Worm (Caenorhabditis elegans) whole organism, L1 larva: ENCODE measurements around the gene srh-145.

Source experiments
- C16A3.4 ChIP-seq: fragments of 150-350 bp; optimal IDR thresholded peaks from 2 replicates; lab custom pipeline; 2014; ENCODE audit warnings: missing biosample characterization, missing genetic modification characterization
- F16B12.6 ChIP-seq: fragments of 150-350 bp; optimal IDR thresholded peaks from 2 replicates; lab custom pipeline; 2014; ENCODE audit warnings: missing biosample characterization, missing genetic modification characterization
- aha-1 ChIP-seq: fragments of 150-350 bp; optimal IDR thresholded peaks from 2 replicates; lab custom pipeline; 2014; ENCODE audit warnings: missing biosample characterization, missing genetic modification characterization
- alr-1 ChIP-seq: fragments of 200-800 bp; sonication (Bioruptor generic); optimal IDR thresholded peaks from 2 replicates; lab custom pipeline; 2018; ENCODE audit warnings: borderline replicate concordance, mild to moderate bottlenecking, missing genetic modification characterization, missing compliant biosample characterization
- ceh-82 ChIP-seq, 3 experiments: fragments of 150-350 bp in 1 of 3; sonication (generic microtip) in 2 of 3; optimal IDR thresholded peaks; 2 replicates each; lab custom pipeline; 2014 to 2017; ENCODE audit warnings: missing biosample characterization in 3 of 3, missing genetic modification characterization in 3 of 3
- ceh-88 ChIP-seq: fragments of 200-800 bp; sonication (Bioruptor generic); IDR thresholded peaks from 2 replicates; pipeline ENCODE4 v1.3.6; 2022; ENCODE audit warnings: missing genetic modification characterization, missing compliant biosample characterization
- dsc-1 ChIP-seq: sonication (generic microtip); optimal IDR thresholded peaks from 2 replicates; lab custom pipeline; 2016; ENCODE audit warnings: mild to moderate bottlenecking, missing genetic modification characterization, missing compliant biosample characterization
- efl-1 ChIP-seq, 4 experiments: fragments of 150-350 bp; optimal IDR thresholded peaks in 3 of 4; peaks in 1 of 4; 1 replicate in 1 of 4; 2 replicates in 3 of 4; lab custom pipeline; 2014; ENCODE audit warnings: missing biosample characterization in 2 of 4, missing genetic modification characterization in 2 of 4, missing genetic modification reagents in 2 of 4
- efl-3 ChIP-seq: fragments of 200-800 bp; sonication (Bioruptor generic); optimal IDR thresholded peaks from 2 replicates; lab custom pipeline; 2018; ENCODE audit warnings: mild to moderate bottlenecking, missing genetic modification characterization, missing compliant biosample characterization
- elt-3 ChIP-seq, 6 experiments: fragments of 150-350 bp in 1 of 6; sonication (generic microtip); optimal IDR thresholded peaks; 2 replicates each; lab custom pipeline; 2017 to 2018; ENCODE audit warnings: missing biosample characterization in 6 of 6, missing genetic modification characterization in 6 of 6, inconsistent platforms in 1 of 6
- ets-5 ChIP-seq: fragments of 200-800 bp; sonication (Bioruptor generic); IDR thresholded peaks from 2 replicates; pipeline ENCODE4 v1.3.6; 2022; ENCODE audit warnings: missing genetic modification characterization, missing compliant biosample characterization
- fkh-8 ChIP-seq: sonication (generic microtip); optimal IDR thresholded peaks from 2 replicates; lab custom pipeline; 2016; ENCODE audit warnings: mild to moderate bottlenecking, missing genetic modification characterization, missing compliant biosample characterization
- fos-1 ChIP-seq: fragments of 150-350 bp; optimal IDR thresholded peaks from 2 replicates; lab custom pipeline; 2014; ENCODE audit warnings: missing biosample characterization, missing genetic modification characterization
- hlh-4 ChIP-seq: sonication (generic microtip); optimal IDR thresholded peaks from 2 replicates; lab custom pipeline; 2016; ENCODE audit warnings: mild to moderate bottlenecking, missing genetic modification characterization, missing compliant biosample characterization
- hpl-2 ChIP-seq: fragments of 150-350 bp; optimal IDR thresholded peaks from 2 replicates; lab custom pipeline; 2014; ENCODE audit warnings: missing biosample characterization, missing genetic modification reagents, missing genetic modification characterization
- jun-1 ChIP-seq: fragments of 150-350 bp; optimal IDR thresholded peaks from 2 replicates; lab custom pipeline; 2014; ENCODE audit warnings: missing biosample characterization, missing genetic modification reagents, missing genetic modification characterization
- lin-35 ChIP-seq, 2 experiments: fragments of 150-350 bp; optimal IDR thresholded peaks; 2 replicates each; lab custom pipeline; 2014; ENCODE audit warnings: missing biosample characterization in 2 of 2, missing genetic modification characterization in 2 of 2, missing genetic modification reagents in 2 of 2
- lin-39 ChIP-seq: fragments of 150-350 bp; optimal IDR thresholded peaks from 2 replicates; lab custom pipeline; 2014; ENCODE audit warnings: missing biosample characterization, missing genetic modification reagents, missing genetic modification characterization
- lsy-2 ChIP-seq, 2 experiments: fragments of 150-350 bp; optimal IDR thresholded peaks; 2 replicates each; lab custom pipeline; 2014; ENCODE audit warnings: missing biosample characterization in 2 of 2, missing genetic modification characterization in 2 of 2
- mab-9 ChIP-seq: fragments of 200-800 bp; sonication (Bioruptor generic); IDR thresholded peaks from 2 replicates; pipeline ENCODE4 v1.3.6; 2022; ENCODE audit warnings: missing genetic modification reagents, missing genetic modification characterization, missing compliant biosample characterization
- mep-1 ChIP-seq: fragments of 150-350 bp; optimal IDR thresholded peaks from 2 replicates; lab custom pipeline; 2014; ENCODE audit warnings: missing biosample characterization, missing genetic modification characterization
- nhr-11 ChIP-seq: fragments of 150-350 bp; optimal IDR thresholded peaks from 2 replicates; lab custom pipeline; 2014; ENCODE audit warnings: missing biosample characterization, missing genetic modification characterization
- nhr-19 ChIP-seq: fragments of 200-800 bp; sonication (Bioruptor generic); conservative IDR thresholded peaks from 2 replicates; pipeline ENCODE4 v1.3.6; 2022; ENCODE audit warnings: missing genetic modification characterization, missing compliant biosample characterization
- nhr-20 ChIP-seq: sonication (generic microtip); optimal IDR thresholded peaks from 2 replicates; lab custom pipeline; 2016; ENCODE audit warnings: mild to moderate bottlenecking, missing genetic modification characterization, missing compliant biosample characterization
- nhr-71 ChIP-seq: sonication (generic microtip); optimal IDR thresholded peaks from 2 replicates; lab custom pipeline; 2016; ENCODE audit warnings: mild to moderate bottlenecking, missing genetic modification characterization, moderate library complexity, missing compliant biosample characterization
- nhr-76 ChIP-seq: sonication (generic microtip); optimal IDR thresholded peaks from 2 replicates; lab custom pipeline; 2017; ENCODE audit warnings: missing biosample characterization, missing genetic modification characterization
- nhr-77 ChIP-seq: fragments of 150-350 bp; optimal IDR thresholded peaks from 2 replicates; lab custom pipeline; 2014; ENCODE audit warnings: missing biosample characterization, missing genetic modification characterization
- nhr-85 ChIP-seq: sonication (generic microtip); peaks from one replicate; lab custom pipeline; 2016; ENCODE audit warnings: missing genetic modification characterization, inconsistent platforms, missing compliant biosample characterization
- nhr-90 ChIP-seq: sonication (generic microtip); optimal IDR thresholded peaks from 2 replicates; lab custom pipeline; 2016; ENCODE audit warnings: mild to moderate bottlenecking, missing genetic modification characterization, missing compliant biosample characterization; ENCODE audit not compliant: poor library complexity
- pag-3 ChIP-seq: sonication (generic microtip); optimal IDR thresholded peaks from 2 replicates; lab custom pipeline; 2017; ENCODE audit warnings: missing genetic modification characterization, mild to moderate bottlenecking, missing compliant biosample characterization, antibody characterized with exemption, borderline replicate concordance; ENCODE audit not compliant: insufficient read depth
- snpc-4 ChIP-seq: fragments of 150-350 bp; optimal IDR thresholded peaks from 2 replicates; lab custom pipeline; 2014; ENCODE audit warnings: missing biosample characterization, missing genetic modification characterization
- sox-4 ChIP-seq: sonication (generic microtip); optimal IDR thresholded peaks from 2 replicates; lab custom pipeline; 2016; ENCODE audit warnings: missing genetic modification characterization, missing compliant biosample characterization
- sptf-1 ChIP-seq: fragments of 150-350 bp; optimal IDR thresholded peaks from 2 replicates; lab custom pipeline; 2014; ENCODE audit warnings: missing biosample characterization, missing genetic modification characterization
- tbx-2 ChIP-seq: sonication (generic microtip); optimal IDR thresholded peaks from 2 replicates; lab custom pipeline; 2016; ENCODE audit warnings: missing genetic modification characterization, missing compliant biosample characterization
- unc-30 ChIP-seq: sonication (generic microtip); optimal IDR thresholded peaks from 2 replicates; lab custom pipeline; 2017; ENCODE audit warnings: missing biosample characterization, missing genetic modification characterization
- unc-62 ChIP-seq: fragments of 150-350 bp; optimal IDR thresholded peaks from 2 replicates; lab custom pipeline; 2014; ENCODE audit warnings: missing biosample characterization, missing genetic modification reagents, missing genetic modification characterization
- unc-98 ChIP-seq: fragments of 200-800 bp; sonication (Bioruptor generic); IDR thresholded peaks from 2 replicates; pipeline ENCODE4 v1.3.6; 2022; ENCODE audit warnings: missing genetic modification characterization, missing compliant biosample characterization

srh-145 gene

DNA sequence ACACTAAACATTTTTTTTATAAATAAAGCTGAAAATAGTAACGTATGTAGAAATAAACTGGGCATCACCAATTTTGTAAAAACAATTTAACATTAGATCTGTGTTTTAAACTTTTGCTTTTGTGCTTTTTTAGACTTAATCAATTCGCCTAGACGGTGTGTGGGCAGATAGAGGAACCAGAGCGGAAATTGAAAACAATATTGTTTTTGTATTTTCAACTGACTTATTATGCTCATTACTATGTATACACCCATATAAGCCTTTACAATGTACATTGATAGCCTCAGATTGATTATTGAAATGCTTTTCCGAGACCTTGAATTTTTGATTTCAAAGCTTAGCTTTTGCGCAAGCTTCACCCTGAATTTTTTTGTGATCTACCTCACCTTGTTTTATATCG, 19.4 kb downstream of the srh-145 start, which contains the start of gene str-73:
Gene str-73 (plus strand): TSS at position 301 of the 400 bp plus-strand sequence.
- TF ChIP-seq tbx-2 (tag; lab: Kevin White, UChicago) (no peak), nhr-77 (tag; lab: Kevin White, UChicago) (no peak), snpc-4 (tag; lab: Kevin White, UChicago) (no peak), efl-1 (optimal IDR thresholded peaks at IDR 0.05; lab: Kevin White, UChicago) (no peak), efl-1 (GFP tag; optimal IDR thresholded peaks at IDR 0.05 in 1 of 2; lab: Kevin White, UChicago) (no peak), pag-3 (no peak), lin-35 (GFP tag; optimal IDR thresholded peaks at IDR 0.05; lab: Kevin White, UChicago) (no peak), ceh-82 (tag; optimal IDR thresholded peaks at IDR 0.05; lab: Kevin White, UChicago) (no peak), fos-1 (tag; lab: Kevin White, UChicago) (no peak), nhr-85 (tag; lab: Kevin White, UChicago) (no peak), unc-98 (GFP tag; lab: Robert Waterston, UW) (no peak), aha-1 (no peak), nhr-20 (tag; lab: Kevin White, UChicago) (no peak), mab-9 (GFP tag; lab: Robert Waterston, UW) (no peak)

ce11 chrV:16433471-16433870, 23.0 kb downstream of the srh-145 start, which contains the start of gene clec-234:
Gene clec-234, minus strand, starts transcription at chrV:16433571.
- TF ChIP-seq unc-30, result no peak
- TF ChIP-seq jun-1 (tag; lab: Kevin White, UChicago), result no peak
- no peak for TF ChIP-seq ceh-88 (GFP tag; lab: Robert Waterston, UW)
- TF ChIP-seq F16B12.6 (tag; lab: Kevin White, UChicago), result no peak
- TF ChIP-seq sptf-1 (tag; lab: Kevin White, UChicago), result no peak
- TF ChIP-seq efl-3 (GFP tag; lab: Kevin White, UChicago), result no peak
- no peak for TF ChIP-seq nhr-71
- TF ChIP-seq C16A3.4 (tag; lab: Kevin White, UChicago), result no peak
- TF ChIP-seq tbx-2 (tag; lab: Kevin White, UChicago), result no peak
- TF ChIP-seq alr-1, result no peak
- TF ChIP-seq mep-1 (tag; lab: Kevin White, UChicago), result no peak
- TF ChIP-seq nhr-90 (tag; lab: Kevin White, UChicago), result no peak
- TF ChIP-seq lin-35 (GFP tag; optimal IDR thresholded peaks at IDR 0.05; lab: Kevin White, UChicago), result no peak
- TF ChIP-seq unc-98 (GFP tag; lab: Robert Waterston, UW), result no peak
- TF ChIP-seq pag-3, result no peak
- TF ChIP-seq nhr-11 (tag; lab: Kevin White, UChicago), result no peak
- no peak for TF ChIP-seq nhr-76 (tag; lab: Kevin White, UChicago)
- no peak for TF ChIP-seq unc-62 (GFP tag; lab: Kevin White, UChicago)
- TF ChIP-seq sox-4 (tag; lab: Kevin White, UChicago), result no peak
- no peak for TF ChIP-seq hpl-2

DNA sequence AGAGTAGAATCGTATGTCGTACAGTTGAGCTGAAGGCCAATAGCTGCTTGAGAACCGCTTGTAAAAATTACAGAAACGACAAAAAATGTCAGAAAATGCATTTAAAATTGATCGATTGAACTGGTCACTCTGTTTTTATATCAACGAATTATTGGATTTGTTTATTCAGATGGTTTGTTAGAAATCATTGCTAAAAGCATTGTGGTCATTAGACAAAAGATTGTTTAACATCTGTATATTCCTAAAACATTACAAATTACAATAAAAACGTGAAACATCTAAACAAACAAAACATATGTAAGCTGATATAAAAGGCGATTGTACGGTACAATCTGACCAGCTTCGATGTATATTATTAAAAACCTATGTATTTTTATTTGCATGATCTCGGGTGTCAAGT, 25.0 kb downstream of the srh-145 start, which contains the start of the genes F26D2.13 and F26D2.14:
Gene F26D2.13 (minus strand): TSS at position 101 of the 400 bp plus-strand sequence.
Gene F26D2.14 (plus strand): TSS at position 346 of the 400 bp plus-strand sequence.
- TF ChIP-seq nhr-20 (tag; lab: Kevin White, UChicago) (no peak), fkh-8 (tag; lab: Kevin White, UChicago) (no peak), dsc-1 (tag; lab: Kevin White, UChicago) (no peak), nhr-71 (no peak), elt-3 (tag; optimal IDR thresholded peaks at IDR 0.05; lab: Kevin White, UChicago) (no peak), hlh-4 (tag; lab: Kevin White, UChicago) (no peak), ets-5 (no peak), lin-39 (no peak), lsy-2 (tag; optimal IDR thresholded peaks at IDR 0.05; lab: Kevin White, UChicago) (no peak), F16B12.6 (tag; lab: Kevin White, UChicago) (no peak)

ce11 chrV:16437546-16437945, 27.0 kb downstream of the srh-145 start, which contains the start of gene F26D2.15:
Gene F26D2.15, plus strand, starts transcription at chrV:16437846.
- no peak for TF ChIP-seq nhr-19
